Fruit fly (Drosophila melanogaster) whole organism, embryonic: Measurements from ENCODE around the gene bt.

Source experiments
- Abd-B ChIP-seq: fragments of 200-800 bp; sonication (Bioruptor generic); optimal IDR thresholded peaks from 2 replicates; lab custom pipeline; 2018; ENCODE audit warnings: missing biosample characterization, mild to moderate bottlenecking, missing genetic modification characterization, moderate library complexity
- Atf6 ChIP-seq: fragments of 200-800 bp; sonication (Bioruptor generic); IDR thresholded peaks from 2 replicates; pipeline ENCODE4 v1.3.6; 2022; ENCODE audit warnings: missing biosample characterization, missing genetic modification characterization
- BEAF-32 ChIP-seq: fragments of 200-800 bp; sonication (Bioruptor generic); optimal IDR thresholded peaks from 3 replicates; lab custom pipeline; 2017; ENCODE audit warnings: missing biosample characterization, missing genetic modification characterization, mild to moderate bottlenecking, moderate library complexity, missing genetic modification reagents
- CG10147 ChIP-seq: fragments of 200-800 bp; sonication (Bioruptor generic); optimal IDR thresholded peaks from 2 replicates; lab custom pipeline; 2019; ENCODE audit warnings: missing biosample characterization, mild to moderate bottlenecking, missing genetic modification characterization, moderate library complexity
- CG12659 ChIP-seq: fragments of 200-800 bp; sonication (Bioruptor generic); optimal IDR thresholded peaks from 3 replicates; lab custom pipeline; 2017; ENCODE audit warnings: mild to moderate bottlenecking, missing biosample characterization, missing genetic modification reagents, missing genetic modification characterization
- CG13424 ChIP-seq: fragments of 200-800 bp; sonication (Bioruptor generic); optimal IDR thresholded peaks from 2 replicates; lab custom pipeline; 2019; ENCODE audit warnings: missing biosample characterization, mild to moderate bottlenecking, missing genetic modification characterization, moderate library complexity
- CG14710 ChIP-seq: fragments of 200-800 bp; sonication (Bioruptor generic); optimal IDR thresholded peaks from 3 replicates; lab custom pipeline; 2019; ENCODE audit warnings: missing biosample characterization, mild to moderate bottlenecking, missing genetic modification characterization, moderate library complexity
- CG1647 ChIP-seq: fragments of 200-800 bp; sonication (Bioruptor generic); optimal IDR thresholded peaks from 3 replicates; lab custom pipeline; 2016; ENCODE audit warnings: missing biosample characterization, missing genetic modification characterization
- CG18764 ChIP-seq: fragments of 200-800 bp; sonication (Bioruptor generic); optimal IDR thresholded peaks from 3 replicates; lab custom pipeline; 2016; ENCODE audit warnings: missing biosample characterization, missing genetic modification characterization
- CG2120 ChIP-seq: fragments of 200-800 bp; sonication (Bioruptor generic); optimal IDR thresholded peaks from 3 replicates; lab custom pipeline; 2016; ENCODE audit warnings: missing biosample characterization, missing genetic modification characterization
- CG2678 ChIP-seq: fragments of 200-800 bp; sonication (Bioruptor generic); optimal IDR thresholded peaks from 3 replicates; lab custom pipeline; 2019; ENCODE audit warnings: missing biosample characterization, mild to moderate bottlenecking, missing genetic modification characterization, moderate library complexity
- CG30431 ChIP-seq: fragments of 200-800 bp; sonication (Bioruptor generic); optimal IDR thresholded peaks from 2 replicates; lab custom pipeline; 2017; ENCODE audit warnings: missing biosample characterization, missing genetic modification characterization
- CG31388 ChIP-seq: fragments of 200-800 bp; sonication (Bioruptor generic); optimal IDR thresholded peaks from 2 replicates; lab custom pipeline; 2016; ENCODE audit warnings: missing biosample characterization, missing genetic modification characterization
- CG3281 ChIP-seq: fragments of 200-800 bp; sonication (Bioruptor generic); optimal IDR thresholded peaks from 3 replicates; lab custom pipeline; 2017; ENCODE audit warnings: missing biosample characterization, mild to moderate bottlenecking, missing genetic modification characterization
- CG4854 ChIP-seq: fragments of 200-800 bp; sonication (Bioruptor generic); optimal IDR thresholded peaks from 2 replicates; lab custom pipeline; 2016; ENCODE audit warnings: missing biosample characterization, missing genetic modification characterization, inconsistent platforms
- CG6175 ChIP-seq: fragments of 200-800 bp; sonication (Bioruptor generic); IDR thresholded peaks from 3 replicates; pipeline ENCODE4 v1.3.6; 2022; ENCODE audit warnings: missing biosample characterization, missing genetic modification characterization
- CG8359 ChIP-seq: fragments of 200-800 bp; sonication (Bioruptor generic); optimal IDR thresholded peaks from 2 replicates; lab custom pipeline; 2017; ENCODE audit warnings: missing biosample characterization, mild to moderate bottlenecking, missing genetic modification characterization, borderline replicate concordance
- CG9609 ChIP-seq: fragments of 200-800 bp; sonication (Bioruptor generic); optimal IDR thresholded peaks from 3 replicates; lab custom pipeline; 2016; ENCODE audit warnings: missing biosample characterization, missing genetic modification characterization
- CoRest ChIP-seq: fragments of 200-800 bp; sonication (Bioruptor generic); optimal IDR thresholded peaks from 3 replicates; lab custom pipeline; 2018; ENCODE audit warnings: missing biosample characterization, mild to moderate bottlenecking, missing genetic modification characterization, moderate library complexity
- Deaf1 ChIP-seq: fragments of 200-800 bp; optimal IDR thresholded peaks from 3 replicates; lab custom pipeline; 2019; ENCODE audit warnings: missing biosample characterization, mild to moderate bottlenecking, missing genetic modification characterization, moderate library complexity
- Fer3 ChIP-seq: fragments of 200-800 bp; sonication (Bioruptor generic); optimal IDR thresholded peaks from 2 replicates; lab custom pipeline; 2018; ENCODE audit warnings: missing biosample characterization, mild to moderate bottlenecking, missing genetic modification characterization, moderate library complexity
- H2.0 ChIP-seq: fragments of 200-800 bp; sonication (Bioruptor generic); IDR thresholded peaks from 2 replicates; pipeline ENCODE4 v1.3.6; 2022; ENCODE audit warnings: missing biosample characterization, missing genetic modification characterization
- HLH54F ChIP-seq: fragments of 200-800 bp; sonication (Bioruptor generic); optimal IDR thresholded peaks from 3 replicates; lab custom pipeline; 2016; ENCODE audit warnings: missing biosample characterization, missing genetic modification characterization
- Hr78 ChIP-seq, 2 experiments: fragments of 200-800 bp in 1 of 2; fragments of >200 bp in 1 of 2; sonication (Bioruptor generic) in 1 of 2; optimal IDR thresholded peaks; 2 replicates each; lab custom pipeline; 2017 to 2019; ENCODE audit warnings: missing biosample characterization in 2 of 2, missing genetic modification characterization in 2 of 2, mild to moderate bottlenecking in 1 of 2, moderate library complexity in 1 of 2
- MBD-R2 ChIP-seq: fragments of 200-800 bp; sonication (Bioruptor generic); IDR thresholded peaks from 2 replicates; pipeline ENCODE4 v1.3.6; 2022; ENCODE audit warnings: missing biosample characterization, missing genetic modification characterization
- Max ChIP-seq: fragments of 200-800 bp; sonication (Bioruptor generic); optimal IDR thresholded peaks from 2 replicates; lab custom pipeline; 2016; ENCODE audit warnings: missing biosample characterization, mild to moderate bottlenecking, missing genetic modification characterization
- Med ChIP-seq: fragments of 200-800 bp; sonication (Bioruptor generic); peaks from one replicate; lab custom pipeline; 2016; ENCODE audit warnings: missing biosample characterization, missing genetic modification characterization, mild to moderate bottlenecking, inconsistent platforms, moderate library complexity
- NC2β ChIP-seq: fragments of 200-800 bp; sonication (Bioruptor generic); optimal IDR thresholded peaks from 2 replicates; lab custom pipeline; 2016; ENCODE audit warnings: missing biosample characterization, missing genetic modification characterization
- Nf-YA ChIP-seq: fragments of 200-800 bp; sonication (Bioruptor generic); IDR thresholded peaks from 2 replicates; pipeline ENCODE4 v1.3.6; 2022; ENCODE audit warnings: missing biosample characterization, missing genetic modification characterization
- Rfx ChIP-seq: fragments of 200-800 bp; sonication (Bioruptor generic); IDR thresholded peaks from 2 replicates; pipeline ENCODE4 v1.3.6; 2022; ENCODE audit warnings: missing biosample characterization, missing genetic modification characterization
- Sin3A ChIP-seq: fragments of >200 bp; optimal IDR thresholded peaks from 2 replicates; lab custom pipeline; 2018
- Six4 ChIP-seq: fragments of 200-800 bp; sonication (Bioruptor generic); optimal IDR thresholded peaks from 2 replicates; lab custom pipeline; 2016; ENCODE audit warnings: missing biosample characterization, missing genetic modification characterization
- Spps ChIP-seq: fragments of 200-800 bp; sonication (Bioruptor generic); optimal IDR thresholded peaks from 2 replicates; lab custom pipeline; 2018; ENCODE audit warnings: missing biosample characterization, mild to moderate bottlenecking, missing genetic modification characterization
- YL-1 ChIP-seq: fragments of 200-800 bp; sonication (Bioruptor generic); optimal IDR thresholded peaks from 3 replicates; lab custom pipeline; 2017; ENCODE audit warnings: missing biosample characterization, mild to moderate bottlenecking, missing genetic modification characterization
- ap ChIP-seq: fragments of 200-800 bp; sonication (Bioruptor generic); IDR thresholded peaks from 2 replicates; pipeline ENCODE4 v1.3.6; 2022; ENCODE audit warnings: missing biosample characterization, missing genetic modification characterization
- chm ChIP-seq: fragments of 200-800 bp; sonication (Bioruptor generic); IDR thresholded peaks from 2 replicates; pipeline ENCODE4 v1.3.6; 2022; ENCODE audit warnings: missing biosample characterization, missing genetic modification characterization
- dmrt99B ChIP-seq: fragments of 200-800 bp; sonication (Bioruptor generic); optimal IDR thresholded peaks from 2 replicates; lab custom pipeline; 2018; ENCODE audit warnings: missing biosample characterization, mild to moderate bottlenecking, missing genetic modification characterization, moderate library complexity
- fd64A ChIP-seq: fragments of 200-800 bp; sonication (Bioruptor generic); optimal IDR thresholded peaks from 3 replicates; lab custom pipeline; 2018; ENCODE audit warnings: missing biosample characterization, mild to moderate bottlenecking, missing genetic modification characterization
- gfzf ChIP-seq: fragments of 200-800 bp; sonication (Bioruptor generic); optimal IDR thresholded peaks from 2 replicates; lab custom pipeline; 2016; ENCODE audit warnings: missing biosample characterization, mild to moderate bottlenecking, missing genetic modification characterization, moderate library complexity
- insv ChIP-seq, 2 experiments: fragments of 200-800 bp; sonication (Bioruptor generic); optimal IDR thresholded peaks; 3 replicates each; lab custom pipeline; 2016 to 2018; ENCODE audit warnings: missing biosample characterization in 2 of 2, missing genetic modification characterization in 2 of 2
- jing ChIP-seq: fragments of 200-800 bp; sonication (Bioruptor generic); optimal IDR thresholded peaks from 2 replicates; lab custom pipeline; 2018; ENCODE audit warnings: missing biosample characterization, mild to moderate bottlenecking, missing genetic modification characterization
- jumu ChIP-seq: fragments of 200-800 bp; sonication (Bioruptor generic); optimal IDR thresholded peaks from 3 replicates; lab custom pipeline; 2016; ENCODE audit warnings: missing biosample characterization, missing genetic modification characterization
- luna ChIP-seq: fragments of 200-800 bp; sonication (Bioruptor generic); optimal IDR thresholded peaks from 2 replicates; lab custom pipeline; 2016; ENCODE audit warnings: missing biosample characterization, missing genetic modification characterization
- mld ChIP-seq: fragments of 200-800 bp; sonication (Bioruptor generic); IDR thresholded peaks from 3 replicates; pipeline ENCODE4 v1.3.6; 2022; ENCODE audit warnings: missing biosample characterization, missing genetic modification characterization; ENCODE audit not compliant: partially characterized antibody
- nerfin-2 ChIP-seq: fragments of 200-800 bp; sonication (Bioruptor generic); IDR thresholded peaks from 2 replicates; pipeline ENCODE4 v1.3.6; 2022; ENCODE audit warnings: missing biosample characterization, missing genetic modification characterization; ENCODE audit not compliant: partially characterized antibody
- pan ChIP-seq, 4 experiments: fragments of >200 bp in 3 of 4; fragments of 200-800 bp in 1 of 4; sonication (Bioruptor generic) in 1 of 4; optimal IDR thresholded peaks in 3 of 4; IDR thresholded peaks in 1 of 4; 2 replicates each; pipeline versions ENCODE4 v1.3.6 to Lab custom; 2017 to 2022; ENCODE audit warnings: missing biosample characterization in 2 of 4, missing genetic modification characterization in 2 of 4, mixed read lengths in 1 of 4
- salm ChIP-seq: fragments of 200-800 bp; sonication (Bioruptor generic); optimal IDR thresholded peaks from 2 replicates; lab custom pipeline; 2018; ENCODE audit warnings: missing biosample characterization, mild to moderate bottlenecking, missing genetic modification characterization
- sim ChIP-seq: fragments of 200-800 bp; sonication (Bioruptor generic); IDR thresholded peaks from 2 replicates; pipeline ENCODE4 v1.3.6; 2022; ENCODE audit warnings: missing biosample characterization, missing genetic modification characterization
- so ChIP-seq: fragments of 200-800 bp; sonication (Bioruptor generic); IDR thresholded peaks from 3 replicates; pipeline ENCODE4 v1.3.6; 2022; ENCODE audit warnings: missing biosample characterization, missing genetic modification characterization
- tx ChIP-seq: fragments of 200-800 bp; sonication (Bioruptor generic); optimal IDR thresholded peaks from 2 replicates; lab custom pipeline; 2016; ENCODE audit warnings: missing biosample characterization, missing genetic modification characterization
- zfh1 ChIP-seq: fragments of 200-800 bp; sonication (Bioruptor generic); IDR thresholded peaks from 3 replicates; pipeline ENCODE4 v1.3.6; 2022; ENCODE audit warnings: missing biosample characterization, missing genetic modification characterization

bt gene

DNA sequence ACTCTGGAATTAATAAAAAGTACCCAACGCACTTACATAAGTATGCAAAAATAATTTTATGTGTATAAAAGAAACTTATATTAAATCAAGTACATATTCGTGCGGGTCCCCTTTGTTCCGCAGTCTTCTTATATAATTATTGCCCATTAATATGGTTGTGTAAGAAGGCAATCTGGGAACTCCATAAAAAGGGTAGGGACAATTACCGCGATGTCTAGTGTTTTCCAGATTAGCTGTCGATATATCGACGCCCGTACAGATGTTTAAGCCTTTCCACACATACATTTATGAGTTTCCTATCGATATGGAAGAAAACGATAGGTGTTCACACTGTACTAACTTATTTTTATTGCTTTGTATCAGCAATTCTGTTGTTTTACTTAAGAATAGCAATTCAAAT is 27.6 kb upstream of the bt start (continued):
- no peak for TF ChIP-seq Hr78 (GFP tag; optimal IDR thresholded peaks at IDR 0.05; lab: Kevin White, UChicago)
- TF ChIP-seq jumu (GFP tag; lab: Kevin White, UChicago), result peak; percentile 49
- TF ChIP-seq Med (GFP tag; lab: Kevin White, UChicago), result peak; percentile 93
- TF ChIP-seq Spps (tag; lab: Kevin White, UChicago), result no peak
- TF ChIP-seq tx, result no peak
- no peak for TF ChIP-seq luna (GFP tag; lab: Kevin White, UChicago)
- peak; percentile 41 for TF ChIP-seq CG10147 (GFP tag; lab: Kevin White, UChicago)
- peak; percentile 58 for TF ChIP-seq CG14710 (tag; lab: Kevin White, UChicago)
- peak; percentile 29 for TF ChIP-seq CG9609
- TF ChIP-seq CG4854 (GFP tag; lab: Kevin White, UChicago), result peak; percentile 4
- TF ChIP-seq Nf-YA (GFP tag; lab: Robert Waterston, UW), result no peak
- TF ChIP-seq CoRest, result peak; percentile 51
- TF ChIP-seq CG2678 (tag; lab: Kevin White, UChicago), result no peak
- no peak; the same call in 2 of the 3 replicates for TF ChIP-seq mld (GFP tag; lab: Robert Waterston, UW)
- TF ChIP-seq H2.0 (GFP tag; lab: Robert Waterston, UW), result no peak
- no peak for TF ChIP-seq sim (GFP tag; lab: Robert Waterston, UW)
- TF ChIP-seq Atf6, result no peak; the same call in 1 of the 2 replicates
- no peak for TF ChIP-seq ap (GFP tag; lab: Robert Waterston, UW)
- no peak for TF ChIP-seq Abd-B (GFP tag; lab: Kevin White, UChicago)
- TF ChIP-seq Rfx (GFP tag; lab: Robert Waterston, UW), result no peak
- TF ChIP-seq CG18764, result peak; percentile 16
- TF ChIP-seq zfh1 (GFP tag; lab: Robert Waterston, UW), result no peak
- TF ChIP-seq BEAF-32 (GFP tag; lab: Kevin White, UChicago), result peak; percentile 96
- TF ChIP-seq CG2120, result peak; percentile 64
- TF ChIP-seq HLH54F (GFP tag; lab: Kevin White, UChicago), result peak; percentile 44
- no peak for TF ChIP-seq CG30431 (GFP tag; lab: Kevin White, UChicago)
- TF ChIP-seq nerfin-2 (GFP tag; lab: Robert Waterston, UW), result no peak
- peak; percentile 29 for TF ChIP-seq YL-1
- no peak for TF ChIP-seq Deaf1
- TF ChIP-seq chm, result no peak
- peak; percentile 62; the same call in 1 of the 2 replicates for TF ChIP-seq MBD-R2 (GFP tag; lab: Robert Waterston, UW)
- peak; percentile 29 for TF ChIP-seq Fer3 (tag; lab: Kevin White, UChicago)
- no peak for TF ChIP-seq salm (tag; lab: Kevin White, UChicago)
- TF ChIP-seq CG31388 (GFP tag; lab: Kevin White, UChicago), result no peak
- no peak for TF ChIP-seq fd64A (GFP tag; lab: Kevin White, UChicago)
- TF ChIP-seq CG1647 (GFP tag; lab: Kevin White, UChicago), result no peak
- no peak for TF ChIP-seq CG6175 (GFP tag; lab: Robert Waterston, UW)
- TF ChIP-seq jing (GFP tag; lab: Kevin White, UChicago), result no peak
- no peak for TF ChIP-seq dmrt99B (tag; lab: Kevin White, UChicago)
- TF ChIP-seq gfzf, result peak; percentile 24
- TF ChIP-seq Max (GFP tag; lab: Kevin White, UChicago), result no peak
- peak; percentile 79 for TF ChIP-seq CG12659 (GFP tag; lab: Kevin White, UChicago)
- peak; percentile 40 for TF ChIP-seq NC2β
- TF ChIP-seq CG3281 (GFP tag; lab: Kevin White, UChicago), result peak; percentile 26
- TF ChIP-seq so (GFP tag; lab: Robert Waterston, UW), result no peak
- TF ChIP-seq CG8359 (GFP tag; lab: Kevin White, UChicago), result no peak
- TF ChIP-seq insv (GFP tag; optimal IDR thresholded peaks at IDR 0.05; lab: Kevin White, UChicago), result no peak
- peak; percentile 35 for TF ChIP-seq CG13424 (tag; lab: Kevin White, UChicago)
- no peak for TF ChIP-seq pan (optimal IDR thresholded peaks at IDR 0.05; lab: Kevin White, UChicago)
- no peak for TF ChIP-seq pan (GFP tag; optimal IDR thresholded peaks at IDR 0.05 in 1 of 2, IDR thresholded peaks at IDR 0.05 in 1 of 2)
- no peak for TF ChIP-seq Sin3A (lab: Kevin White, UChicago)
- TF ChIP-seq Six4, result no peak
